Fruit fly (Drosophila melanogaster) whole organism, pupa: ENCODE measurements around the gene CkIIalpha-i3.

ENCODE experiments used
- CG10348 ChIP-seq: fragments of 200-800 bp; sonication (Bioruptor generic); IDR thresholded peaks from 2 replicates; pipeline ENCODE4 v1.3.6; 2022; ENCODE audit warnings: missing biosample characterization, missing genetic modification characterization
- CG12605 ChIP-seq: fragments of 200-800 bp; sonication (Bioruptor generic); IDR thresholded peaks from 2 replicates; pipeline ENCODE4 v1.3.6; 2022; ENCODE audit warnings: missing biosample characterization, missing genetic modification characterization
- CG13204 ChIP-seq: fragments of 200-800 bp; sonication (Bioruptor generic); optimal IDR thresholded peaks from 2 replicates; lab custom pipeline; 2018; ENCODE audit warnings: missing biosample characterization, mild to moderate bottlenecking, missing genetic modification characterization, moderate library complexity
- CG14655 ChIP-seq: fragments of 200-800 bp; sonication (Bioruptor generic); optimal IDR thresholded peaks from 3 replicates; lab custom pipeline; 2017; ENCODE audit warnings: mild to moderate bottlenecking, missing biosample characterization, missing genetic modification reagents, missing genetic modification characterization
- CG15710 ChIP-seq: fragments of 200-800 bp; sonication (Bioruptor generic); optimal IDR thresholded peaks from 2 replicates; lab custom pipeline; 2018; ENCODE audit warnings: missing biosample characterization, mild to moderate bottlenecking, missing genetic modification characterization, moderate library complexity
- CG17806 ChIP-seq: fragments of 200-800 bp; sonication (Bioruptor generic); optimal IDR thresholded peaks from 2 replicates; lab custom pipeline; 2018; ENCODE audit warnings: missing biosample characterization, mild to moderate bottlenecking, missing genetic modification characterization, moderate library complexity
- CG32121 ChIP-seq: fragments of 200-800 bp; sonication (Bioruptor generic); IDR thresholded peaks from 2 replicates; pipeline ENCODE4 v1.3.6; 2022; ENCODE audit warnings: missing biosample characterization, missing genetic modification characterization
- CG34367 ChIP-seq: fragments of 200-800 bp; sonication (Bioruptor generic); optimal IDR thresholded peaks from 2 replicates; lab custom pipeline; 2018; ENCODE audit warnings: missing biosample characterization, mild to moderate bottlenecking, missing genetic modification characterization
- CG4496 ChIP-seq: fragments of 200-800 bp; sonication (Bioruptor generic); IDR thresholded peaks from 3 replicates; pipeline ENCODE4 v1.3.6; 2022; ENCODE audit warnings: missing biosample characterization, missing genetic modification characterization
- CG8159 ChIP-seq: fragments of 200-800 bp; sonication (Bioruptor generic); optimal IDR thresholded peaks from 3 replicates; lab custom pipeline; 2018; ENCODE audit warnings: missing biosample characterization, mild to moderate bottlenecking, missing genetic modification characterization, moderate library complexity
- CG8301 ChIP-seq: fragments of 200-800 bp; sonication (Bioruptor generic); optimal IDR thresholded peaks from 2 replicates; lab custom pipeline; 2018; ENCODE audit warnings: missing biosample characterization, mild to moderate bottlenecking, missing genetic modification characterization
- CG9948 ChIP-seq: fragments of 200-800 bp; sonication (Bioruptor generic); optimal IDR thresholded peaks from 2 replicates; lab custom pipeline; 2018; ENCODE audit warnings: missing biosample characterization, mild to moderate bottlenecking, missing genetic modification characterization, moderate library complexity
- D1 ChIP-seq: fragments of 200-800 bp; sonication (Bioruptor generic); optimal IDR thresholded peaks from 2 replicates; lab custom pipeline; 2018; ENCODE audit warnings: missing biosample characterization, mild to moderate bottlenecking, missing genetic modification characterization, moderate library complexity
- EcR ChIP-seq: fragments of 200-800 bp; sonication (Bioruptor generic); optimal IDR thresholded peaks from 3 replicates; lab custom pipeline; 2019; ENCODE audit warnings: missing biosample characterization, missing genetic modification characterization, mild to moderate bottlenecking, moderate library complexity, missing genetic modification reagents
- Pif1A ChIP-seq: fragments of 200-800 bp; sonication (Bioruptor generic); optimal IDR thresholded peaks from 3 replicates; lab custom pipeline; 2016; ENCODE audit warnings: missing biosample characterization, missing genetic modification characterization
- Pif1B ChIP-seq: fragments of 200-800 bp; sonication (Bioruptor generic); optimal IDR thresholded peaks from 3 replicates; lab custom pipeline; 2016; ENCODE audit warnings: missing biosample characterization, missing genetic modification characterization
- Snoo ChIP-seq: fragments of 200-800 bp; sonication (Bioruptor generic); optimal IDR thresholded peaks from 3 replicates; lab custom pipeline; 2017; ENCODE audit warnings: missing biosample characterization, mild to moderate bottlenecking, missing genetic modification characterization, inconsistent platforms
- fd96Ca ChIP-seq: fragments of 200-800 bp; sonication (Bioruptor generic); IDR thresholded peaks from 3 replicates; pipeline ENCODE4 v1.3.6; 2022; ENCODE audit warnings: missing biosample characterization, missing genetic modification characterization
- gl ChIP-seq: fragments of 200-800 bp; sonication (Bioruptor generic); optimal IDR thresholded peaks from 2 replicates; lab custom pipeline; 2018; ENCODE audit warnings: missing biosample characterization, mild to moderate bottlenecking, missing genetic modification characterization
- rn ChIP-seq: fragments of 200-800 bp; sonication (Bioruptor generic); IDR thresholded peaks from 2 replicates; pipeline ENCODE4 v1.3.6; 2022; ENCODE audit warnings: missing biosample characterization, missing genetic modification characterization

Gene CkIIalpha-i3

DNA sequence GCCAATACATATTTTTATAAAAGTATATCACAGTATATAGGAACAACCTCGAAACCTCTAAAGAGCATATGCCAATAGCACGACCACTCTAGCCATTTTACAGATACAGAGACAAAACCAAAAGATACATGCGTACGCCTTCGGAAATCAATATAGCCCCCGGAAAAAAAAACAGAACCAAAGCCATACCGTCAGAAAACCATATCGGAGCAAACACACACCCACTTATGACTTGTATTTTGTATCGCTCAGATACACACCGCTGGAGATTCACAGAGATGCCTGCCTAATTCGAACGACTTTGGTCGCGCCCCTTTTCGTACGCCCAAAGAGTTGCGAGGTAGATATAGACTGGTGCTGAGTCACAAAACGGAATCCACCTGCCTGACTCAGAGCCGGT, 14.9 kb downstream of the CkIIalpha-i3 start:
- TF ChIP-seq CG34367 (tag; lab: Kevin White, UChicago) (no peak), gl (no peak), D1 (tag; lab: Kevin White, UChicago) (no peak), CG13204 (GFP tag; lab: Kevin White, UChicago) (no peak), CG14655 (GFP tag; lab: Kevin White, UChicago) (no peak), rn (GFP tag; lab: Robert Waterston, UW) (no peak), CG10348 (no peak), CG8159 (no peak)

DNA sequence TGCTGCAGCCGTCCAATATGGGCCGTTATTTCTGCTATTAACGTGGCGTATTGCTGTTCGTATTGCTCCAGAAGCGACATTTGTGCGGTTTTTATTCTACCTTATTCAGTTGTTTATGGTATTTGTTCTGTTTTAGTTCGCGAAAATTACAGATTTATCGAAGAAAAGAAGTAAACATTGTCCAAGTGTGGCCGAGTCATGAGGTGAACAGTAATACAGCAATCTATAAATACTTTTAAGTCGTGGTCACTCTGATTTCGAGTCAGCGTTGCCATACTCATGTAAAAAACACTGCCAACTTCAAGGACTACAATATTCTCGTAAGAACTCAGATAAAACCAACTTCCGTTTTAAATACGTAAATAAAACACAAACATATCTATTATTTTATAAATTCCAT, 17.7 kb downstream of the CkIIalpha-i3 start, which contains the start of gene Vti1a:
Vti1a (minus strand) TSS at position 221 of the 400 bp plus-strand sequence.
- TF ChIP-seq CG17806 (no peak), Snoo (peak; percentile 12)

DNA sequence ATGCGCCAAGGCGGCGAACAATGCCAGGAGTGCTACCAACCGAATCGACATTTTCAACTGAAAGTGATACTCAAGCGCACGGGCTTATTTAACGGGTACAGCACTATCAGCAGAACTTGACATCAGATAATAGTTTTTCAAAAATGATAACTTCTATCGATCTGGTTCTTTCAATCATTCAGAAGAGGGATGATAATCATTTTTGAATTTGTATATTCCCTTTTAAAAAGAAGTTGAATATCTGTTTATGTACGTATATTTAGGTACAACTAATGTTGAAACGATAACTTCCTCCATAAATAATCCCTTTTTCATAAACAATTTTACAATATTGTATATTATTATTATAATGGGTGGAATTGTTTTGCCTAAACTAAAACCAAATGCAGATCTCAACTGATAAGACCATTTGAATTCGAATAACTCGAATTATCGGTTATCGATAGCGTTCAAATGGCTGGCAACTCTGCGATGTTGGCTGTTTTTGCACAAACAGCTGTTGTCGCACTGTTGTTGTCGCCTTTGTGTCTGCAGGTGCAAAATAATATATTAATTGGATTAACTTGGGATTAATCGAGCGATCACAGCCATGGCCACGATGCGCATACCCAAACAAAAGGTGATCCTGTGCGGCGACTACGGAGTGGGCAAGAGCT, 20.2 kb downstream of the CkIIalpha-i3 start, which contains the start of the genes CG32483 and RabX6:
CG32483 (minus strand) TSS at position 51 of the 656 bp plus-strand sequence.
RabX6 (plus strand) TSS at position 487 of the 656 bp plus-strand sequence.
- TF ChIP-seq fd96Ca, result no peak
- no peak for TF ChIP-seq CG13204 (GFP tag; lab: Kevin White, UChicago)
- no peak for TF ChIP-seq EcR (GFP tag; lab: Kevin White, UChicago)
- TF ChIP-seq CG14655 (GFP tag; lab: Kevin White, UChicago), result no peak
- no peak for TF ChIP-seq rn (GFP tag; lab: Robert Waterston, UW)
- no peak for TF ChIP-seq CG9948 (tag; lab: Kevin White, UChicago)
- no peak for TF ChIP-seq CG34367 (tag; lab: Kevin White, UChicago)
- TF ChIP-seq Pif1A (GFP tag; lab: Kevin White, UChicago), result no peak
- no peak for TF ChIP-seq D1 (tag; lab: Kevin White, UChicago)
- no peak for TF ChIP-seq CG12605 (GFP tag; lab: Robert Waterston, UW)
- TF ChIP-seq CG10348, result no peak
- TF ChIP-seq Pif1B (GFP tag; lab: Kevin White, UChicago), result no peak
- no peak for TF ChIP-seq CG15710
- no peak for TF ChIP-seq CG17806
- no peak for TF ChIP-seq CG8301 (tag; lab: Kevin White, UChicago)
- TF ChIP-seq CG32121 (GFP tag; lab: Robert Waterston, UW), result no peak
- no peak for TF ChIP-seq Snoo
- TF ChIP-seq CG8159, result no peak

DNA sequence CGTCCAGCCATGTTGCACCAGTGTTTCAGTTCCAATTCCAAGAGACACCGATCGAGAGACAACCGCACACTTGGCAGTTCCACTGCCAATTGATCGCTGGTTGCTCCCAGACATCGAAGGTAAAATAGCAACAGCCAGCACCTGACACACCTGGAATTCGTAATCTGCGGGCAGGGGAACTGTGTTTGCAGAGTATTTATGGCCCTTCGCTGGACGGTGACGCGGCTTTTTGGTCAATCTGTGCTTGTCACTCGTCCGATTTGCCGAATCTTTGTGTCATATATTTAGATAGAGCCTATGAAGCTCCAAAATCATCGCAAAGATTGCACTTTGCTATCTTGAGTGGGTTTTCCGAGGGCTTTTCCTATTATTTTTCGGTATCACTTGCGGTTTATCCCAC, 22.5 kb downstream of the CkIIalpha-i3 start, which contains the start of gene hiro:
hiro (minus strand) TSS at position 101 of the 400 bp plus-strand sequence.
- TF ChIP-seq fd96Ca, result no peak
- no peak for TF ChIP-seq CG4496
- TF ChIP-seq Pif1B (GFP tag; lab: Kevin White, UChicago), result no peak
- TF ChIP-seq CG9948 (tag; lab: Kevin White, UChicago), result no peak
- no peak for TF ChIP-seq D1 (tag; lab: Kevin White, UChicago)
- TF ChIP-seq gl, result no peak
- TF ChIP-seq rn (GFP tag; lab: Robert Waterston, UW), result no peak
- TF ChIP-seq CG17806, result no peak
- TF ChIP-seq Snoo, result no peak
- no peak for TF ChIP-seq CG14655 (GFP tag; lab: Kevin White, UChicago)
- no peak for TF ChIP-seq CG12605 (GFP tag; lab: Robert Waterston, UW)
- no peak for TF ChIP-seq Pif1A (GFP tag; lab: Kevin White, UChicago)
- no peak for TF ChIP-seq EcR (GFP tag; lab: Kevin White, UChicago)
- no peak for TF ChIP-seq CG34367 (tag; lab: Kevin White, UChicago)
- no peak for TF ChIP-seq CG10348
- TF ChIP-seq CG8159, result no peak
- no peak for TF ChIP-seq CG8301 (tag; lab: Kevin White, UChicago)
- TF ChIP-seq, all 21 proteins: peak for 0

DNA sequence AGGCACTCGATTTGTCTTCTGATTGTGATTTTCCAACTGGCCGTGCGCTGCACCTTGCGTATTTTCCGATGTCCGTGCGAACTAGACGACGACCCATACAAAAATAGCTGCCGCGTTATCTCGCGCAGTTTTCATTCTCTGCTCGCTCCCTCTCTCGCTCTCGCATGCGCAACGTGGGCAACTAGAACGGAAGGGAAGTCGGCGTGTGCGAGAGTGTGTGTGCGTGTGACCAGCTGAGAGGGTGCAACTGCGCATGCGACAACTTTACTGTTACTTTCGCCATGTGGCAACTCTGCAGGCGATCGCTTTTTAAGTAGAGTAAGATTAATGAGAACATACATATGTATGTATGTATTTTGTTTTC, 25.0 kb downstream of the CkIIalpha-i3 start, which contains the start of gene ebd1:
ebd1 (minus strand) TSS at position 109 of the 364 bp plus-strand sequence.
- no peak for TF ChIP-seq CG34367 (tag; lab: Kevin White, UChicago)
- TF ChIP-seq CG15710, result no peak
- no peak for TF ChIP-seq gl
- no peak for TF ChIP-seq fd96Ca
- TF ChIP-seq EcR (GFP tag; lab: Kevin White, UChicago), result no peak
- TF ChIP-seq CG4496, result peak; percentile 44; the same call in 2 of the 3 replicates
- TF ChIP-seq, all 21 proteins: peak for 1

DNA sequence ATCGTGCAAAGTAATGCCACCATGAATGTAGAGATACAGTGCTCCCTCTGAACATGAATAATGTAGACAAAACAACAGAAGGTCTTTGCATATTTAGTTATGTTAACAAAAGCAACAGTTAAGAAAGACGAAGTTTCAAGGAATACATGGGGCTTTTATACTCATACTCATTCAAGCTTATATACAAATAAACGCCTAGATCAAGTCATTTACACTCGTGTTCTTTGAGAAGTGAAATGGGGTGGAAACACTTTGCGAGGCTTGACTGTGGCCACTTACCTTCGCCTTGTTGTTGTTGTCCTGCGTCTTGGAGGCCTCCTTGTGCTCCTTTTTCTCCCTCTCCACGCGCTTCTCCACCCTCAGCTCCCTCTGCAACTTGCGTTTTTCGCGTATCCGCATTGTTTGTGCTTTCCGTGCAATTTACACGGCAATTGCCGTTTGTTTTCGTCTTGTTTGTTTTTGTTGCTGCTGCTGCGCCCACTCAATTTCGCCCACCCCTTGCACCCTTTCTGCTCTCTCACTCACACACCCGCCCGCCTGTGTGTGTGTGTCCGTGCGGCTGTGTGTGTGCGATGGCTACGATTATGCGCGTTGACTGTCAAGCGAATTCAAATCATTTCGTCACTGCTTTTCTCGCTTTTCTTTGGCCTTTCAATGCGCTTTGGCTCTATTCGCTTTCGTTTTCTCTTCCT, 25.5 kb downstream of the CkIIalpha-i3 start:
- TF ChIP-seq CG12605 (GFP tag; lab: Robert Waterston, UW) (no peak), CG13204 (GFP tag; lab: Kevin White, UChicago) (no peak), CG8159 (peak; percentile 43), CG15710 (peak; percentile 27), CG17806 (peak; percentile 10)

DNA sequence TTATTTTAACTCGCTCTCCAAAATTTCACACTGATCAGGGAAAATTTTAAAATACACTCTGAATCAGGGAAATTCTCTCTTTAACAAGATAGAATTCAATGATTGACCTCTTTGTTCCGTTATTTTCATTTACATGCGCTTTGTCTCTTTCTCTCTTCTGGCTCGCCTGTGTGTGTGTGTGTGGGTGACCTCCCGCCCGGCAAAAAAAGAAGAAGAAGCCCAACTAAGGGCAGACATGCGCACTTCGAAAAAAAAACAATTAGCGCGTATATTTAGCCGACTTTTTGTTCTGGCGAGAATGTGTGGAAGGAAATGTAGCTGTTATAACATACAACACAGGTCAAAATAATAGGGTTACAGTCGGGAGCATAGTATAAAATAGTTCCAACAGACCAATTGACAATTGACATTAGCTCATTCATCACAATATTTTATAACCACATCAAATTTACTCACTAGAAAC, 28.0 kb downstream of the CkIIalpha-i3 start, which contains the start of gene CG3386:
CG3386 (minus strand) TSS at position 51 of the 463 bp plus-strand sequence.
- TF ChIP-seq CG17806 (no peak), CG13204 (GFP tag; lab: Kevin White, UChicago) (peak; percentile 30), EcR (GFP tag; lab: Kevin White, UChicago) (peak; percentile 37), rn (GFP tag; lab: Robert Waterston, UW) (no peak), CG4496 (peak; percentile 9; the same call in 1 of the 3 replicates), D1 (tag; lab: Kevin White, UChicago) (no peak), CG9948 (tag; lab: Kevin White, UChicago) (no peak), CG34367 (tag; lab: Kevin White, UChicago) (no peak), Pif1A (GFP tag; lab: Kevin White, UChicago) (peak; percentile 51), CG8301 (tag; lab: Kevin White, UChicago) (peak; percentile 1), Snoo (no peak), gl (peak; percentile 0), Pif1B (GFP tag; lab: Kevin White, UChicago) (no peak), CG12605 (GFP tag; lab: Robert Waterston, UW) (0 out of 2 replicates have a peak, but pooled peaks have one; percentile 30), CG8159 (no peak)
